Worm (Caenorhabditis elegans): ENCODE data around the gene F58F12.2.

The F58F12.2 gene

ce11 chrII:6370110-6370509 is 17.7 kb downstream of the F58F12.2 start (continued):
- TF ChIP-seq ZK185.1 (tag; optimal IDR thresholded peaks at IDR 0.05; ENCODE audit: poor library complexity, severe bottlenecking) (peak; percentile 74), F23B12.7 (tag; optimal IDR thresholded peaks at IDR 0.05; ENCODE audit: insufficient read depth) (peak; percentile 95), madf-6 (GFP tag; IDR thresholded peaks at IDR 0.05) (peak; percentile 81), xnd-1 (tag; optimal IDR thresholded peaks at IDR 0.05) (peak; percentile 18), chd-7 (tag; optimal IDR thresholded peaks at IDR 0.05) (peak; percentile 63), F49E8.2 (tag; optimal IDR thresholded peaks at IDR 0.05; ENCODE audit: insufficient read depth) (peak; percentile 89), lsl-1 (GFP tag; optimal IDR thresholded peaks at IDR 0.05) (peak; percentile 75), lin-54 (GFP tag; optimal IDR thresholded peaks at IDR 0.05) (peak; percentile 72), athp-1 (tag; optimal IDR thresholded peaks at IDR 0.05) (peak; percentile 67), Y79H2A.3 (GFP tag; conservative IDR thresholded peaks at IDR 0.05) (no peak), hlh-26 (GFP tag; conservative IDR thresholded peaks at IDR 0.05) (no peak), Y67H2A.10 (GFP tag; conservative IDR thresholded peaks at IDR 0.05) (peak; percentile 57; the same call in 1 of the 2 replicates), T26A5.8 (tag; optimal IDR thresholded peaks at IDR 0.05) (no peak), madf-3 (GFP tag; IDR thresholded peaks at IDR 0.05) (0 out of 2 replicates have a peak, but pooled peaks have one; percentile 13), pbrm-1 (GFP tag; IDR thresholded peaks at IDR 0.05) (peak; percentile 92), fkh-3 (tag; optimal IDR thresholded peaks at IDR 0.05) (no peak), C06A6.2 (GFP tag; conservative IDR thresholded peaks at IDR 0.05) (0 out of 2 replicates have a peak, but pooled peaks have one; percentile 18), snpc-3.4 (tag; optimal IDR thresholded peaks at IDR 0.05) (peak; percentile 73), egl-44 (GFP tag; IDR thresholded peaks at IDR 0.05) (peak; percentile 49; the same call in 1 of the 2 replicates), ekl-4 (GFP tag; IDR thresholded peaks at IDR 0.05) (peak; percentile 59; the same call in 1 of the 2 replicates), dox-1 (GFP tag; IDR thresholded peaks at IDR 0.05) (peak; percentile 94), hmg-20 (GFP tag; IDR thresholded peaks at IDR 0.05) (no peak), snpc-4 (GFP tag; optimal IDR thresholded peaks at IDR 0.05) (no peak), snpc-4 (tag; optimal IDR thresholded peaks at IDR 0.05) (peak; percentile 31 to 63 (median 53)), efl-1 (GFP tag; optimal IDR thresholded peaks at IDR 0.05) (peak; percentile 57), tlf-1 (GFP tag; optimal IDR thresholded peaks at IDR 0.05) (peak; percentile 58), B0035.1 (tag; optimal IDR thresholded peaks at IDR 0.05) (no peak), gei-17 (GFP tag; optimal IDR thresholded peaks at IDR 0.05) (peak; percentile 3), tbp1 (GFP tag; optimal IDR thresholded peaks at IDR 0.05) (peak; percentile 68), attf-6 (GFP tag; IDR thresholded peaks at IDR 0.05) (0 out of 2 replicates have a peak, but pooled peaks have one; percentile 25), ceh-100 (GFP tag; IDR thresholded peaks at IDR 0.05) (peak; percentile 66), K12H6.12 (tag; optimal IDR thresholded peaks at IDR 0.05) (peak; percentile 68), lin-40 (tag; optimal IDR thresholded peaks at IDR 0.05) (peak; percentile 72), madf-8 (GFP tag; conservative IDR thresholded peaks at IDR 0.05) (peak; percentile 57), nhr-80 (tag; optimal IDR thresholded peaks at IDR 0.05) (peak; percentile 79), C17E4.6 (GFP tag; IDR thresholded peaks at IDR 0.05) (no peak), B0336.3 (GFP tag; IDR thresholded peaks at IDR 0.05) (peak; percentile 76)

- TF ChIP-seq madf-6 (GFP tag; IDR thresholded peaks at IDR 0.05), result peak; percentile 49
- TF ChIP-seq let-526 (GFP tag; IDR thresholded peaks at IDR 0.05), result no peak
- no peak for TF ChIP-seq lsl-1 (GFP tag; optimal IDR thresholded peaks at IDR 0.05)
- TF ChIP-seq Y56A3A.18 (GFP tag; IDR thresholded peaks at IDR 0.05), result no peak; the same call in 1 of the 2 replicates
- TF ChIP-seq hlh-12 (tag; optimal IDR thresholded peaks at IDR 0.05), result no peak
- TF ChIP-seq zfh-2 (GFP tag; conservative IDR thresholded peaks at IDR 0.05), result no peak
- no peak for TF ChIP-seq zim-3 (tag; optimal IDR thresholded peaks at IDR 0.05)
- TF ChIP-seq efl-1 (GFP tag; optimal IDR thresholded peaks at IDR 0.05), result no peak
- TF ChIP-seq snpc-3.4 (tag; optimal IDR thresholded peaks at IDR 0.05), result no peak
- peak; percentile 24 for TF ChIP-seq lin-54 (GFP tag; optimal IDR thresholded peaks at IDR 0.05)
- TF ChIP-seq F52B5.7 (tag; optimal IDR thresholded peaks at IDR 0.05), result no peak
- no peak for TF ChIP-seq lin-35 (GFP tag; optimal IDR thresholded peaks at IDR 0.05)
- TF ChIP-seq Y53G8AR.9 (GFP tag; conservative IDR thresholded peaks at IDR 0.05), result no peak
- no peak for TF ChIP-seq xnd-1 (tag; optimal IDR thresholded peaks at IDR 0.05)
- TF ChIP-seq die-1 (tag; optimal IDR thresholded peaks at IDR 0.05), result no peak
- no peak for TF ChIP-seq Y95B8A.8 (GFP tag; IDR thresholded peaks at IDR 0.05)
- no peak for TF ChIP-seq ccch-3 (GFP tag; optimal IDR thresholded peaks at IDR 0.05)
- peak; percentile 7; the same call in 1 of the 2 replicates for TF ChIP-seq D2030.7 (GFP tag; IDR thresholded peaks at IDR 0.05)
Observed at ce11 chrII:6366696-6367095, 21.1 kb downstream of the F58F12.2 start, which contains the start of gene ctsa-4.1. Gene ctsa-4.1, plus strand, starts transcription at chrII:6366996.

Measured in whole organism, young adult.